Worm (Caenorhabditis elegans) whole organism, late embryonic: ENCODE measurements around the gene C40H1.3.

Experiments
- ama-1 ChIP-seq: fragments of 150-350 bp; optimal IDR thresholded peaks from 2 replicates; lab custom pipeline; 2014
- dve-1 ChIP-seq: sonication (generic microtip); optimal IDR thresholded peaks from 2 replicates; lab custom pipeline; 2017; ENCODE audit warnings: antibody characterized with exemption, mild to moderate bottlenecking, missing genetic modification characterization, missing compliant biosample characterization
- elt-2 ChIP-seq: sonication (generic microtip); optimal IDR thresholded peaks from 2 replicates; lab custom pipeline; 2016; ENCODE audit warnings: missing genetic modification reagents, missing genetic modification characterization, missing compliant biosample characterization
- hlh-30 ChIP-seq: sonication (generic microtip); optimal IDR thresholded peaks from 2 replicates; lab custom pipeline; 2017; ENCODE audit warnings: antibody characterized with exemption, missing genetic modification characterization, missing compliant biosample characterization; ENCODE audit not compliant: insufficient read depth
- unc-55 ChIP-seq: sonication (generic microtip); optimal IDR thresholded peaks from 2 replicates; lab custom pipeline; 2017; ENCODE audit warnings: missing biosample characterization, missing genetic modification reagents, missing genetic modification characterization

ce11 chrIII:9335076-9335475 lies 5.9 kb upstream of the C40H1.3 start:
- TF ChIP-seq ama-1 (lab: Kevin White, UChicago) = no peak
- no peak for TF ChIP-seq unc-55 (GFP tag; lab: Kevin White, UChicago)
- TF ChIP-seq hlh-30 (tag; lab: Kevin White, UChicago) = no peak
- no peak for TF ChIP-seq elt-2
- TF ChIP-seq dve-1 (tag; lab: Kevin White, UChicago) = no peak
